Worm (Caenorhabditis elegans) whole organism, L3 larva: ENCODE results near the gene C47E8.11.

ENCODE experiments used
- R02D3.7 ChIP-seq: fragments of 150-350 bp; optimal IDR thresholded peaks from 2 replicates; lab custom pipeline; 2014; ENCODE audit warnings: missing biosample characterization, missing genetic modification characterization
- ZK546.5 ChIP-seq: sonication (generic microtip); optimal IDR thresholded peaks from 2 replicates; lab custom pipeline; 2017; ENCODE audit warnings: missing biosample characterization, missing genetic modification characterization
- ceh-82 ChIP-seq: fragments of 150-350 bp; optimal IDR thresholded peaks from 2 replicates; lab custom pipeline; 2014; ENCODE audit warnings: missing biosample characterization, missing genetic modification characterization
- ceh-9 ChIP-seq: sonication (generic microtip); optimal IDR thresholded peaks from 2 replicates; lab custom pipeline; 2018; ENCODE audit warnings: missing biosample characterization, missing genetic modification characterization
- daf-12 ChIP-seq: fragments of 150-350 bp; optimal IDR thresholded peaks from 2 replicates; lab custom pipeline; 2014; ENCODE audit warnings: missing biosample characterization, missing genetic modification reagents, missing genetic modification characterization
- egl-27 ChIP-seq: sonication (generic microtip); optimal IDR thresholded peaks from 4 replicates; lab custom pipeline; 2017; ENCODE audit warnings: missing biosample characterization, missing genetic modification reagents, missing genetic modification characterization
- elt-1 ChIP-seq: fragments of 150-350 bp; optimal IDR thresholded peaks from 2 replicates; lab custom pipeline; 2014; ENCODE audit warnings: missing biosample characterization, missing genetic modification characterization
- eor-1 ChIP-seq, 2 experiments: fragments of 150-350 bp; optimal IDR thresholded peaks; 2 replicates each; lab custom pipeline; 2014 to 2018; ENCODE audit warnings: missing biosample characterization in 2 of 2, missing genetic modification characterization in 2 of 2
- fkh-10 ChIP-seq: sonication (generic microtip); optimal IDR thresholded peaks from 2 replicates; lab custom pipeline; 2017; ENCODE audit warnings: missing biosample characterization, missing genetic modification reagents, missing genetic modification characterization
- fkh-2 ChIP-seq: fragments of 150-350 bp; optimal IDR thresholded peaks from 2 replicates; lab custom pipeline; 2014; ENCODE audit warnings: missing biosample characterization, missing genetic modification reagents, missing genetic modification characterization
- jun-1 ChIP-seq: fragments of 150-350 bp; optimal IDR thresholded peaks from 2 replicates; lab custom pipeline; 2014; ENCODE audit warnings: missing biosample characterization, missing genetic modification reagents, missing genetic modification characterization
- lin-15B ChIP-seq: fragments of 150-350 bp; optimal IDR thresholded peaks from 2 replicates; lab custom pipeline; 2014; ENCODE audit warnings: missing biosample characterization, missing genetic modification characterization
- lin-39 ChIP-seq: fragments of 150-350 bp; optimal IDR thresholded peaks from 2 replicates; lab custom pipeline; 2018; ENCODE audit warnings: missing biosample characterization, missing genetic modification reagents, missing genetic modification characterization
- lsy-12 ChIP-seq: sonication (generic microtip); optimal IDR thresholded peaks from 2 replicates; lab custom pipeline; 2016; ENCODE audit warnings: mild to moderate bottlenecking, missing genetic modification characterization, missing compliant biosample characterization
- mml-1 ChIP-seq: fragments of 150-350 bp; sonication (generic microtip); optimal IDR thresholded peaks from 3 replicates; lab custom pipeline; 2014; ENCODE audit warnings: missing biosample characterization, missing genetic modification characterization
- nhr-23 ChIP-seq: fragments of 150-350 bp; optimal IDR thresholded peaks from 2 replicates; lab custom pipeline; 2014; ENCODE audit warnings: missing biosample characterization, missing genetic modification reagents, missing genetic modification characterization
- nhr-25 ChIP-seq: sonication (generic microtip); optimal IDR thresholded peaks from 2 replicates; lab custom pipeline; 2017; ENCODE audit warnings: missing biosample characterization, missing genetic modification characterization
- nhr-43 ChIP-seq: sonication (generic microtip); optimal IDR thresholded peaks from 2 replicates; lab custom pipeline; 2016; ENCODE audit warnings: mild to moderate bottlenecking, missing genetic modification characterization, missing compliant biosample characterization; ENCODE audit not compliant: poor library complexity, severe bottlenecking
- nhr-77 ChIP-seq: fragments of 150-350 bp; optimal IDR thresholded peaks from 2 replicates; lab custom pipeline; 2014; ENCODE audit warnings: missing biosample characterization, missing genetic modification characterization
- pha-4 ChIP-seq: fragments of 150-350 bp; optimal IDR thresholded peaks from 2 replicates; lab custom pipeline; 2014; ENCODE audit warnings: missing biosample characterization, missing genetic modification reagents, missing genetic modification characterization
- pqm-1 ChIP-seq: fragments of 150-350 bp; optimal IDR thresholded peaks from 2 replicates; lab custom pipeline; 2017; ENCODE audit warnings: missing biosample characterization, missing genetic modification characterization, inconsistent platforms
- skn-1 ChIP-seq: fragments of 150-350 bp; optimal IDR thresholded peaks from 2 replicates; lab custom pipeline; 2014; ENCODE audit warnings: missing biosample characterization, missing genetic modification characterization
- snpc-4 ChIP-seq: fragments of 150-350 bp; optimal IDR thresholded peaks from 2 replicates; lab custom pipeline; 2014; ENCODE audit warnings: missing biosample characterization, missing genetic modification characterization
- unc-39 ChIP-seq: sonication (generic microtip); optimal IDR thresholded peaks from 4 replicates; lab custom pipeline; 2017; ENCODE audit warnings: missing biosample characterization, missing genetic modification characterization
- zag-1 ChIP-seq: fragments of 150-350 bp; optimal IDR thresholded peaks from 2 replicates; lab custom pipeline; 2014; ENCODE audit warnings: missing biosample characterization, missing genetic modification characterization
- ztf-4 ChIP-seq: fragments of 150-350 bp; optimal IDR thresholded peaks from 2 replicates; lab custom pipeline; 2014; ENCODE audit warnings: missing biosample characterization, missing genetic modification characterization

C47E8.11 gene

DNA sequence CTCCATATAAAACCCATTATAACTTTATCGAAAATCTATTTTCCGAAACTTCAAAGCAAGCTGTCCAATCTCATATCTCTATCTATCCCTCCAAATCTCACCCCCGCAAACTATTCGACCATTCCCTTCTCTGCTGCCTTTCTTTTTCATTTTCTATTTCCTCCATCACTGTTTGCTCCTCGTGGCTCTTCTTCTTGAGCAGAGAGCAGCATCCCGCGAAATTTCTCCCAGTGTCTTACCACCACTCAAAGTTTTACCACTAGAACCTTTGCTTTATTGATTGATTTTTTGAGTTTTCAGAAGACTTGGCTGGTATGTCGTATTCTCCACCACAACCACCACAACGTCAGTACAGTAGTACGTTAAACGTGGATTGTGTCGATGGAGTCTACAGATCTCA lies 40.9 kb downstream of the C47E8.11 start, which contains the start of gene oig-3:
Gene oig-3, plus strand, starts transcription at position 301 of the 400 bp plus-strand sequence.
- TF ChIP-seq daf-12: no peak
- TF ChIP-seq egl-27 (tag; lab: Kevin White, UChicago): no peak
- TF ChIP-seq zag-1 (tag; lab: Kevin White, UChicago): no peak
- TF ChIP-seq snpc-4 (tag; lab: Kevin White, UChicago): no peak

DNA sequence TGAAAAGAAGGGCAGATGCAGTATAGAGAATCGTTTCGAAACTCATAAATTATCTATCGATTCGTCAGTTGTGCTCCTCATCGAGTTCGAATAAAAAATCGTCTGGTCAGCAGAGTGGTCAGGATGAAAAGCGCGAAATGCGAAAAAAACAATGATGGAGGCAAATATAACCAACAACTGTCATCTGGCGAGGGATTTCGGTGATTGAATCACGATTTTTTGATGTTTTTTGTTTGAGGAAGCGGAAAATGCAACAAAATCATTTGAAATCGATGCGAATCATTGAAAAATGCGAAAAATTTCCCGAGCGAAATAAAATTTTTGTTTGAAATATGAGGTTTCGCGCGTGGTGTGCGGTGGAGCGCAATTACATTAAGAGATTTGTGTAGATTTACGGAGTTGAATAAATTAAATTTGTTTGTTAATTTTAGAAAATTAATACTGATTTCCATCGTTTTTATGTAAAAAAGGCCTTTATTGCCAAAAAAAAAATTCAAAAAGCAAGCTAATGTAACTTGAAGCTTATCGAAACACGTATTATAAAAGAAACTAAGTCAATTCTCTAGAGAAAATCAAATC lies 45.9 kb downstream of the C47E8.11 start, which contains the start of gene unc-61:
Gene unc-61, minus strand, starts transcription at position 51 of the 579 bp plus-strand sequence.
- TF ChIP-seq jun-1 (tag; lab: Kevin White, UChicago): no peak
- no peak for TF ChIP-seq fkh-10
- no peak for TF ChIP-seq ceh-82 (tag; lab: Kevin White, UChicago)
- peak; percentile 1 for TF ChIP-seq lin-39 (tag; lab: Kevin White, UChicago)
- peak; percentile 35 for TF ChIP-seq pha-4 (tag; lab: Kevin White, UChicago)
- TF ChIP-seq nhr-23: no peak
- peak; percentile 82 for TF ChIP-seq R02D3.7
- TF ChIP-seq eor-1 (tag; optimal IDR thresholded peaks at IDR 0.05; lab: Kevin White, UChicago): no peak
- TF ChIP-seq lin-15B (tag; lab: Kevin White, UChicago): peak; percentile 74
- no peak for TF ChIP-seq elt-1 (tag; lab: Kevin White, UChicago)
- TF ChIP-seq pqm-1: no peak
- TF ChIP-seq mml-1 (tag; lab: Kevin White, UChicago): no peak

DNA sequence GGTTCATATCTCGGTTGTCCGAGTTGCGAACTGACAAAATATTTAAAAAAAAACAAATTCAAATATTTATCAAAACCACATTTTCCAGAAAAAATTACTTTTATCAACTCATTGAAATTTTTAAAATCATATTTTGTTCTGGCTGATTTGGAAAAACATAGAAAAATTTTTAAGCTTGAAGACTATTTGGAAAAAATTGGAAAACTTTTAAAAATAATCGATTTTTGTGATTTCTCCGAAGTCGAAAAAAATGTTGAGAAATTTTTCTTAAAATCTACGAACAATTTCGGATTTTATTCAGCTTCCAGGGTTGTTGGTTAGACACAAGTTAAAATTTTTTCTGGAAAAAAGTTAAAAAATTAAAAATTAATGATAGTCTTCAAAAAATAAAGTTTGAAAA lies 48.4 kb downstream of the C47E8.11 start, which contains the start of gene Y50E8A.5:
Gene Y50E8A.5, minus strand, starts transcription at position 101 of the 400 bp plus-strand sequence.
- no peak for TF ChIP-seq fkh-2 (tag; lab: Kevin White, UChicago)
- TF ChIP-seq ZK546.5 (tag; lab: Kevin White, UChicago): no peak
- TF ChIP-seq pha-4 (tag; lab: Kevin White, UChicago): no peak
- no peak for TF ChIP-seq skn-1 (tag; lab: Kevin White, UChicago)
- TF ChIP-seq nhr-23: no peak
- no peak for TF ChIP-seq pqm-1
- no peak for TF ChIP-seq unc-39 (tag; lab: Kevin White, UChicago)
- TF ChIP-seq mml-1 (tag; lab: Kevin White, UChicago): no peak
- no peak for TF ChIP-seq lin-39 (tag; lab: Kevin White, UChicago)
- no peak for TF ChIP-seq ceh-9 (tag; lab: Kevin White, UChicago)
- no peak for TF ChIP-seq nhr-43
- no peak for TF ChIP-seq ztf-4 (tag; lab: Kevin White, UChicago)
- TF ChIP-seq lin-15B (tag; lab: Kevin White, UChicago): no peak
- TF ChIP-seq nhr-25 (tag; lab: Kevin White, UChicago): no peak
- no peak for TF ChIP-seq elt-1 (tag; lab: Kevin White, UChicago)
- no peak for TF ChIP-seq egl-27 (tag; lab: Kevin White, UChicago)
- TF ChIP-seq nhr-77 (tag; lab: Kevin White, UChicago): no peak
- TF ChIP-seq lsy-12 (tag; lab: Kevin White, UChicago): no peak
